Fruit fly (Drosophila melanogaster) whole organism, embryonic: ENCODE data around the gene CG8349.

Source experiments
- Ada2b ChIP-seq: fragments of 200-800 bp; sonication (Bioruptor generic); IDR thresholded peaks from 2 replicates; pipeline ENCODE4 v1.3.6; 2022; ENCODE audit warnings: missing biosample characterization, missing genetic modification characterization
- Adf1 ChIP-seq: fragments of 200-800 bp; sonication (Bioruptor generic); IDR thresholded peaks from 2 replicates; pipeline ENCODE4 v1.3.6; 2022; ENCODE audit warnings: missing biosample characterization, missing genetic modification characterization
- Asciz ChIP-seq: fragments of 200-800 bp; sonication (Bioruptor generic); optimal IDR thresholded peaks from 2 replicates; lab custom pipeline; 2017; ENCODE audit warnings: missing biosample characterization, mild to moderate bottlenecking, missing genetic modification characterization, missing genetic modification reagents
- Blimp-1 ChIP-seq: fragments of 200-800 bp; sonication (Bioruptor generic); optimal IDR thresholded peaks from 3 replicates; lab custom pipeline; 2018; ENCODE audit warnings: missing biosample characterization, missing genetic modification characterization, mild to moderate bottlenecking, moderate library complexity, missing genetic modification reagents
- CG1024 ChIP-seq: fragments of 200-800 bp; sonication (Bioruptor generic); IDR thresholded peaks from 2 replicates; pipeline ENCODE4 v1.3.6; 2022; ENCODE audit warnings: missing biosample characterization, missing genetic modification characterization
- CG10565 ChIP-seq: fragments of 200-800 bp; sonication (Bioruptor generic); optimal IDR thresholded peaks from 3 replicates; lab custom pipeline; 2016; ENCODE audit warnings: missing biosample characterization, mild to moderate bottlenecking, missing genetic modification characterization
- CG12219 ChIP-seq: fragments of 200-800 bp; sonication (Bioruptor generic); optimal IDR thresholded peaks from 3 replicates; lab custom pipeline; 2018; ENCODE audit warnings: missing biosample characterization, mild to moderate bottlenecking, missing genetic modification characterization
- CG12942 ChIP-seq: fragments of 200-800 bp; sonication (Bioruptor generic); optimal IDR thresholded peaks from 3 replicates; lab custom pipeline; 2016; ENCODE audit warnings: missing biosample characterization, missing genetic modification characterization
- CG15011 ChIP-seq: fragments of 200-800 bp; sonication (Bioruptor generic); optimal IDR thresholded peaks from 3 replicates; lab custom pipeline; 2018; ENCODE audit warnings: missing biosample characterization, mild to moderate bottlenecking, missing genetic modification characterization
- CG1647 ChIP-seq: fragments of 200-800 bp; sonication (Bioruptor generic); optimal IDR thresholded peaks from 3 replicates; lab custom pipeline; 2016; ENCODE audit warnings: missing biosample characterization, missing genetic modification characterization
- CG1792 ChIP-seq: fragments of 200-800 bp; sonication (Bioruptor generic); optimal IDR thresholded peaks from 2 replicates; lab custom pipeline; 2016; ENCODE audit warnings: missing biosample characterization, missing genetic modification characterization
- CG18476 ChIP-seq: fragments of 200-800 bp; sonication (Bioruptor generic); optimal IDR thresholded peaks from 2 replicates; lab custom pipeline; 2016; ENCODE audit warnings: missing biosample characterization, mild to moderate bottlenecking, missing genetic modification characterization
- CG2678 ChIP-seq: fragments of 200-800 bp; sonication (Bioruptor generic); optimal IDR thresholded peaks from 3 replicates; lab custom pipeline; 2019; ENCODE audit warnings: missing biosample characterization, mild to moderate bottlenecking, missing genetic modification characterization, moderate library complexity
- CG2889 ChIP-seq: fragments of 200-800 bp; sonication (Bioruptor generic); IDR thresholded peaks from 3 replicates; pipeline ENCODE4 v1.3.6; 2022; ENCODE audit warnings: missing biosample characterization, missing genetic modification characterization
- CG30403 ChIP-seq: fragments of 200-800 bp; sonication (Bioruptor generic); optimal IDR thresholded peaks from 3 replicates; lab custom pipeline; 2016; ENCODE audit warnings: missing biosample characterization, missing genetic modification characterization
- CG32772 ChIP-seq: fragments of 200-800 bp; sonication (Bioruptor generic); IDR thresholded peaks from 2 replicates; pipeline ENCODE4 v1.3.6; 2022; ENCODE audit warnings: missing biosample characterization, missing genetic modification characterization
- CG42726 ChIP-seq: fragments of 200-800 bp; sonication (Bioruptor generic); IDR thresholded peaks from 2 replicates; pipeline ENCODE4 v1.3.6; 2022; ENCODE audit warnings: missing biosample characterization, missing genetic modification characterization; ENCODE audit not compliant: partially characterized antibody
- CG4282 ChIP-seq: fragments of 200-800 bp; sonication (Bioruptor generic); optimal IDR thresholded peaks from 2 replicates; lab custom pipeline; 2016; ENCODE audit warnings: missing biosample characterization, missing genetic modification characterization
- CG6254 ChIP-seq: fragments of 200-800 bp; sonication (Bioruptor generic); optimal IDR thresholded peaks from 3 replicates; lab custom pipeline; 2017; ENCODE audit warnings: mild to moderate bottlenecking, missing biosample characterization, missing genetic modification reagents, missing genetic modification characterization
- CG6654 ChIP-seq: fragments of 200-800 bp; sonication (Bioruptor generic); optimal IDR thresholded peaks from 2 replicates; lab custom pipeline; 2017; ENCODE audit warnings: missing biosample characterization, mild to moderate bottlenecking, missing genetic modification characterization
- CG8359 ChIP-seq: fragments of 200-800 bp; sonication (Bioruptor generic); optimal IDR thresholded peaks from 2 replicates; lab custom pipeline; 2017; ENCODE audit warnings: missing biosample characterization, mild to moderate bottlenecking, missing genetic modification characterization, borderline replicate concordance
- CG9876 ChIP-seq: fragments of 200-800 bp; sonication (Bioruptor generic); optimal IDR thresholded peaks from 2 replicates; lab custom pipeline; 2016; ENCODE audit warnings: missing biosample characterization, missing genetic modification characterization
- Dbx ChIP-seq: fragments of 200-800 bp; sonication (Bioruptor generic); IDR thresholded peaks from 3 replicates; pipeline ENCODE4 v1.3.6; 2022; ENCODE audit warnings: missing biosample characterization, missing genetic modification characterization
- E2f2 ChIP-seq: fragments of 200-800 bp; sonication (Bioruptor generic); IDR thresholded peaks from 2 replicates; pipeline ENCODE4 v1.3.6; 2022; ENCODE audit warnings: missing biosample characterization, missing genetic modification characterization
- Ets97D ChIP-seq: fragments of 200-800 bp; sonication (Bioruptor generic); optimal IDR thresholded peaks from 3 replicates; lab custom pipeline; 2016; ENCODE audit warnings: missing biosample characterization, missing genetic modification characterization
- Fer3 ChIP-seq: fragments of 200-800 bp; sonication (Bioruptor generic); optimal IDR thresholded peaks from 2 replicates; lab custom pipeline; 2018; ENCODE audit warnings: missing biosample characterization, mild to moderate bottlenecking, missing genetic modification characterization, moderate library complexity
- Hand ChIP-seq: fragments of 200-800 bp; sonication (Bioruptor generic); optimal IDR thresholded peaks from 2 replicates; lab custom pipeline; 2017; ENCODE audit warnings: mild to moderate bottlenecking, missing biosample characterization, missing genetic modification reagents, missing genetic modification characterization
- HmgD ChIP-seq: fragments of 200-800 bp; sonication (Bioruptor generic); optimal IDR thresholded peaks from 3 replicates; lab custom pipeline; 2016; ENCODE audit warnings: missing biosample characterization, missing genetic modification characterization
- Hr39 ChIP-seq: fragments of >200 bp; optimal IDR thresholded peaks from 2 replicates; lab custom pipeline; 2017
- Myb ChIP-seq: fragments of 200-800 bp; sonication (Bioruptor generic); optimal IDR thresholded peaks from 2 replicates; lab custom pipeline; 2016; ENCODE audit warnings: missing biosample characterization, missing genetic modification characterization
- Pdp1 ChIP-seq, 2 experiments: fragments of 200-800 bp; sonication (Bioruptor generic); optimal IDR thresholded peaks; 3 replicates each; lab custom pipeline; 2016; ENCODE audit warnings: missing biosample characterization in 2 of 2, missing genetic modification characterization in 2 of 2, mild to moderate bottlenecking in 1 of 2, moderate library complexity in 1 of 2
- Tbp ChIP-seq: fragments of >200 bp; optimal IDR thresholded peaks from 2 replicates; lab custom pipeline; 2018; ENCODE audit warnings: missing biosample characterization, missing genetic modification characterization
- Usf ChIP-seq: fragments of 200-800 bp; sonication (Bioruptor generic); optimal IDR thresholded peaks from 2 replicates; lab custom pipeline; 2017; ENCODE audit warnings: missing genotype, missing biosample characterization, missing genetic modification characterization
- Vsx1 ChIP-seq: fragments of 200-800 bp; sonication (Bioruptor generic); optimal IDR thresholded peaks from 2 replicates; lab custom pipeline; 2017; ENCODE audit warnings: missing biosample characterization, mild to moderate bottlenecking, missing genetic modification characterization, missing genetic modification reagents
- Xbp1 ChIP-seq: fragments of 200-800 bp; sonication (Bioruptor generic); optimal IDR thresholded peaks from 3 replicates; lab custom pipeline; 2016; ENCODE audit warnings: missing biosample characterization, mild to moderate bottlenecking, missing genetic modification characterization
- ac ChIP-seq: fragments of 200-800 bp; sonication (Bioruptor generic); optimal IDR thresholded peaks from 3 replicates; lab custom pipeline; 2017; ENCODE audit warnings: missing biosample characterization, mild to moderate bottlenecking, missing genetic modification characterization
- al ChIP-seq: fragments of 200-800 bp; sonication (Bioruptor generic); IDR thresholded peaks from 2 replicates; pipeline ENCODE4 v1.3.6; 2022; ENCODE audit warnings: missing biosample characterization, missing genetic modification characterization
- br ChIP-seq: fragments of >200 bp; optimal IDR thresholded peaks from 2 replicates; lab custom pipeline; 2017
- corto ChIP-seq: fragments of 200-800 bp; sonication (Bioruptor generic); optimal IDR thresholded peaks from 2 replicates; lab custom pipeline; 2016; ENCODE audit warnings: missing biosample characterization, mild to moderate bottlenecking, missing genetic modification characterization, moderate library complexity
- crc ChIP-seq: fragments of 200-800 bp; sonication (Bioruptor generic); optimal IDR thresholded peaks from 2 replicates; lab custom pipeline; 2016; ENCODE audit warnings: missing biosample characterization, missing genetic modification characterization
- croc ChIP-seq: fragments of 200-800 bp; sonication (Bioruptor generic); conservative IDR thresholded peaks from 3 replicates; pipeline ENCODE4 v1.3.6; 2022; ENCODE audit warnings: missing biosample characterization, missing genetic modification characterization
- dpn ChIP-seq, 2 experiments: fragments of 200-800 bp; sonication (Bioruptor generic); optimal IDR thresholded peaks; 3 replicates each; lab custom pipeline; 2016; ENCODE audit warnings: missing biosample characterization in 2 of 2, missing genetic modification characterization in 2 of 2
- esg ChIP-seq: fragments of 200-800 bp; sonication (Bioruptor generic); conservative IDR thresholded peaks from 2 replicates; pipeline ENCODE4 v1.3.6; 2022; ENCODE audit warnings: missing biosample characterization, missing genetic modification characterization
- jumu ChIP-seq: fragments of 200-800 bp; sonication (Bioruptor generic); optimal IDR thresholded peaks from 3 replicates; lab custom pipeline; 2016; ENCODE audit warnings: missing biosample characterization, missing genetic modification characterization
- kay ChIP-seq: fragments of 200-800 bp; sonication (Bioruptor generic); optimal IDR thresholded peaks from 2 replicates; lab custom pipeline; 2016; ENCODE audit warnings: missing biosample characterization, missing genetic modification characterization
- knrl ChIP-seq: fragments of 200-800 bp; sonication (Bioruptor generic); IDR thresholded peaks from 3 replicates; pipeline ENCODE4 v1.3.6; 2022; ENCODE audit warnings: missing biosample characterization, missing genetic modification characterization; ENCODE audit not compliant: partially characterized antibody
- mirr ChIP-seq: fragments of 200-800 bp; sonication (Bioruptor generic); optimal IDR thresholded peaks from 3 replicates; lab custom pipeline; 2018; ENCODE audit warnings: missing biosample characterization, mild to moderate bottlenecking, missing genetic modification characterization
- nerfin-2 ChIP-seq: fragments of 200-800 bp; sonication (Bioruptor generic); IDR thresholded peaks from 2 replicates; pipeline ENCODE4 v1.3.6; 2022; ENCODE audit warnings: missing biosample characterization, missing genetic modification characterization; ENCODE audit not compliant: partially characterized antibody
- sima ChIP-seq: fragments of 200-800 bp; sonication (Bioruptor generic); optimal IDR thresholded peaks from 2 replicates; lab custom pipeline; 2016; ENCODE audit warnings: missing biosample characterization, missing genetic modification characterization
- tna ChIP-seq: fragments of 200-800 bp; sonication (Bioruptor generic); IDR thresholded peaks from 2 replicates; pipeline ENCODE4 v1.3.6; 2022; ENCODE audit warnings: missing biosample characterization, missing genetic modification characterization; ENCODE audit not compliant: partially characterized antibody
- z ChIP-seq: fragments of 200-800 bp; sonication (Bioruptor generic); IDR thresholded peaks from 3 replicates; pipeline ENCODE4 v1.3.6; 2022; ENCODE audit warnings: missing biosample characterization, missing genetic modification characterization
- zen ChIP-seq: fragments of 200-800 bp; sonication (Bioruptor generic); optimal IDR thresholded peaks from 3 replicates; lab custom pipeline; 2018; ENCODE audit warnings: missing biosample characterization, mild to moderate bottlenecking, missing genetic modification characterization, moderate library complexity

The CG8349 gene

DNA sequence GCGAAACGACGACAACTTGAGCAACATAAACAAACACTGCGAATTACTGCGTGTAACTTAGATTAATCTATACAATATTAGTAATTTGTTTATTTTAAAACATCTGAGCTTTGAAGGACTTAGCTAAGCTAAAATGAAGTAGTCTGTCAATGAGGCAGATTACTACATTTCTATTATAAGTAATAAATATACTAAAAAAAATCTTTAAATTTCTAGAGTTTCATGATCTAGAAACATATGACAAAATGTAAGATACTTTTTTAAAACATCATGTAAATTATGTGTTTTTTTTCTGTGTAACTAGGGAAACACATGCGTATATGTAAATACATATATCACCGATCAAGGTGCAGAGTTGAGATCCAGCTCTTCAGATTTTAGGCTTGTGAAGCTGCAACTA, 50.4 kb downstream of the CG8349 start (continued):
- TF ChIP-seq CG12219 (GFP tag; lab: Kevin White, UChicago): peak; percentile 44
- peak; percentile 35; the same call in 1 of the 3 replicates for TF ChIP-seq croc (GFP tag; lab: Robert Waterston, UW)
- TF ChIP-seq corto (GFP tag; lab: Kevin White, UChicago): no peak
- TF ChIP-seq CG6254 (GFP tag; lab: Kevin White, UChicago): peak; percentile 24
- peak; percentile 58 for TF ChIP-seq Fer3 (tag; lab: Kevin White, UChicago)
- TF ChIP-seq CG18476 (GFP tag; lab: Kevin White, UChicago): no peak
- no peak for TF ChIP-seq sima
- TF ChIP-seq CG2889 (GFP tag; lab: Robert Waterston, UW): no peak; the same call in 2 of the 3 replicates
- peak; percentile 9 for TF ChIP-seq CG8359 (GFP tag; lab: Kevin White, UChicago)
- TF ChIP-seq CG12942 (GFP tag; lab: Kevin White, UChicago): peak; percentile 4
- no peak for TF ChIP-seq CG32772
- TF ChIP-seq Adf1: no peak
- TF ChIP-seq CG42726 (GFP tag; lab: Robert Waterston, UW): no peak
- TF ChIP-seq CG4282: no peak
- no peak for TF ChIP-seq jumu
- no peak for TF ChIP-seq Hand
- no peak for TF ChIP-seq mirr
- TF ChIP-seq CG9876 (GFP tag; lab: Kevin White, UChicago): no peak
- peak; percentile 19; the same call in 1 of the 2 replicates for TF ChIP-seq E2f2 (GFP tag; lab: Robert Waterston, UW)
- peak; percentile 61 for TF ChIP-seq CG30403 (GFP tag; lab: Kevin White, UChicago)
- no peak for TF ChIP-seq crc (GFP tag; lab: Kevin White, UChicago)
- peak; percentile 30 for TF ChIP-seq CG15011 (GFP tag; lab: Kevin White, UChicago)
- no peak for TF ChIP-seq Pdp1 (GFP tag; optimal IDR thresholded peaks at IDR 0.05; lab: Kevin White, UChicago)
- no peak for TF ChIP-seq Myb (GFP tag; lab: Kevin White, UChicago)
- no peak for TF ChIP-seq CG1647
- TF ChIP-seq Asciz (GFP tag; lab: Kevin White, UChicago): peak; percentile 76
- no peak for TF ChIP-seq br (lab: Kevin White, UChicago)
- TF ChIP-seq Vsx1: peak; percentile 22
- TF ChIP-seq HmgD (GFP tag; lab: Kevin White, UChicago): no peak
- TF ChIP-seq CG1792 (GFP tag; lab: Kevin White, UChicago): no peak
- no peak for TF ChIP-seq Ets97D (GFP tag; lab: Kevin White, UChicago)
- no peak for TF ChIP-seq Usf (GFP tag; lab: Kevin White, UChicago)
- no peak for TF ChIP-seq CG1024
- TF ChIP-seq zen (tag; lab: Kevin White, UChicago): no peak
- TF ChIP-seq nerfin-2 (GFP tag; lab: Robert Waterston, UW): no peak
- no peak for TF ChIP-seq kay (GFP tag; lab: Kevin White, UChicago)
- TF ChIP-seq Dbx (GFP tag; lab: Robert Waterston, UW): no peak
- peak; percentile 47; the same call in 1 of the 2 replicates for TF ChIP-seq Ada2b
- TF ChIP-seq CG10565 (GFP tag; lab: Kevin White, UChicago): no peak
- peak; percentile 59 for TF ChIP-seq Blimp-1 (GFP tag; lab: Kevin White, UChicago)
- peak; percentile 85 for TF ChIP-seq CG2678 (tag; lab: Kevin White, UChicago)
- no peak for TF ChIP-seq ac
- TF ChIP-seq Hr39 (lab: Kevin White, UChicago): no peak
- TF ChIP-seq knrl (GFP tag; lab: Robert Waterston, UW): no peak
- TF ChIP-seq Xbp1: peak; percentile 64
- TF ChIP-seq esg: peak; percentile 54
- peak in 1 of 2 experiments; percentile 56 for TF ChIP-seq dpn (GFP tag; optimal IDR thresholded peaks at IDR 0.05; lab: Kevin White, UChicago)
- no peak for TF ChIP-seq CG6654 (GFP tag; lab: Kevin White, UChicago)
- no peak for TF ChIP-seq al (GFP tag; lab: Robert Waterston, UW)
- TF ChIP-seq tna (GFP tag; lab: Robert Waterston, UW): no peak
- no peak for TF ChIP-seq Tbp (GFP tag; lab: Kevin White, UChicago)
- no peak for TF ChIP-seq z (GFP tag; lab: Robert Waterston, UW)
